Fruit fly (Drosophila melanogaster) S2 (cell line): ENCODE data around the gene Scsalpha2.

ENCODE experiments used
- CG8478 ChIP-seq: fragments of >200 bp; optimal IDR thresholded peaks from 2 replicates; lab custom pipeline; 2018
- CTCF ChIP-seq, 2 experiments: fragments of >200 bp; optimal IDR thresholded peaks; 2 replicates each; lab custom pipeline; 2018

- TF ChIP-seq CTCF (optimal IDR thresholded peaks at IDR 0.05; lab: Kevin White, UChicago) (peak; percentile 49 to 56), CG8478 (lab: Kevin White, UChicago) (no peak)
These were observed 32.4 kb upstream of the Scsalpha2 start for dm6 chr3R:19495217-19495616.
